Fruit fly (Drosophila melanogaster) whole organism, pupa: Measurements from ENCODE around the gene CG31867.

Experiments used
- CG10348 ChIP-seq: fragments of 200-800 bp; sonication (Bioruptor generic); IDR thresholded peaks from 2 replicates; pipeline ENCODE4 v1.3.6; 2022; ENCODE audit warnings: missing biosample characterization, missing genetic modification characterization
- CG12605 ChIP-seq: fragments of 200-800 bp; sonication (Bioruptor generic); IDR thresholded peaks from 2 replicates; pipeline ENCODE4 v1.3.6; 2022; ENCODE audit warnings: missing biosample characterization, missing genetic modification characterization
- CG13204 ChIP-seq: fragments of 200-800 bp; sonication (Bioruptor generic); optimal IDR thresholded peaks from 2 replicates; lab custom pipeline; 2018; ENCODE audit warnings: missing biosample characterization, mild to moderate bottlenecking, missing genetic modification characterization, moderate library complexity
- CG14655 ChIP-seq: fragments of 200-800 bp; sonication (Bioruptor generic); optimal IDR thresholded peaks from 3 replicates; lab custom pipeline; 2017; ENCODE audit warnings: mild to moderate bottlenecking, missing biosample characterization, missing genetic modification reagents, missing genetic modification characterization
- CG15710 ChIP-seq: fragments of 200-800 bp; sonication (Bioruptor generic); optimal IDR thresholded peaks from 2 replicates; lab custom pipeline; 2018; ENCODE audit warnings: missing biosample characterization, mild to moderate bottlenecking, missing genetic modification characterization, moderate library complexity
- CG17806 ChIP-seq: fragments of 200-800 bp; sonication (Bioruptor generic); optimal IDR thresholded peaks from 2 replicates; lab custom pipeline; 2018; ENCODE audit warnings: missing biosample characterization, mild to moderate bottlenecking, missing genetic modification characterization, moderate library complexity
- CG32121 ChIP-seq: fragments of 200-800 bp; sonication (Bioruptor generic); IDR thresholded peaks from 2 replicates; pipeline ENCODE4 v1.3.6; 2022; ENCODE audit warnings: missing biosample characterization, missing genetic modification characterization
- CG34367 ChIP-seq: fragments of 200-800 bp; sonication (Bioruptor generic); optimal IDR thresholded peaks from 2 replicates; lab custom pipeline; 2018; ENCODE audit warnings: missing biosample characterization, mild to moderate bottlenecking, missing genetic modification characterization
- CG4496 ChIP-seq: fragments of 200-800 bp; sonication (Bioruptor generic); IDR thresholded peaks from 3 replicates; pipeline ENCODE4 v1.3.6; 2022; ENCODE audit warnings: missing biosample characterization, missing genetic modification characterization
- CG8159 ChIP-seq: fragments of 200-800 bp; sonication (Bioruptor generic); optimal IDR thresholded peaks from 3 replicates; lab custom pipeline; 2018; ENCODE audit warnings: missing biosample characterization, mild to moderate bottlenecking, missing genetic modification characterization, moderate library complexity
- CG8301 ChIP-seq: fragments of 200-800 bp; sonication (Bioruptor generic); optimal IDR thresholded peaks from 2 replicates; lab custom pipeline; 2018; ENCODE audit warnings: missing biosample characterization, mild to moderate bottlenecking, missing genetic modification characterization
- CG9948 ChIP-seq: fragments of 200-800 bp; sonication (Bioruptor generic); optimal IDR thresholded peaks from 2 replicates; lab custom pipeline; 2018; ENCODE audit warnings: missing biosample characterization, mild to moderate bottlenecking, missing genetic modification characterization, moderate library complexity
- D1 ChIP-seq: fragments of 200-800 bp; sonication (Bioruptor generic); optimal IDR thresholded peaks from 2 replicates; lab custom pipeline; 2018; ENCODE audit warnings: missing biosample characterization, mild to moderate bottlenecking, missing genetic modification characterization, moderate library complexity
- EcR ChIP-seq: fragments of 200-800 bp; sonication (Bioruptor generic); optimal IDR thresholded peaks from 3 replicates; lab custom pipeline; 2019; ENCODE audit warnings: missing biosample characterization, missing genetic modification characterization, mild to moderate bottlenecking, moderate library complexity, missing genetic modification reagents
- Ets98B ChIP-seq: fragments of 200-800 bp; sonication (Bioruptor generic); IDR thresholded peaks from 2 replicates; pipeline ENCODE4 v1.3.6; 2022; ENCODE audit warnings: missing biosample characterization, missing genetic modification characterization
- Pif1A ChIP-seq: fragments of 200-800 bp; sonication (Bioruptor generic); optimal IDR thresholded peaks from 3 replicates; lab custom pipeline; 2016; ENCODE audit warnings: missing biosample characterization, missing genetic modification characterization
- Pif1B ChIP-seq: fragments of 200-800 bp; sonication (Bioruptor generic); optimal IDR thresholded peaks from 3 replicates; lab custom pipeline; 2016; ENCODE audit warnings: missing biosample characterization, missing genetic modification characterization
- Snoo ChIP-seq: fragments of 200-800 bp; sonication (Bioruptor generic); optimal IDR thresholded peaks from 3 replicates; lab custom pipeline; 2017; ENCODE audit warnings: missing biosample characterization, mild to moderate bottlenecking, missing genetic modification characterization, inconsistent platforms
- fd96Ca ChIP-seq: fragments of 200-800 bp; sonication (Bioruptor generic); IDR thresholded peaks from 3 replicates; pipeline ENCODE4 v1.3.6; 2022; ENCODE audit warnings: missing biosample characterization, missing genetic modification characterization
- gl ChIP-seq: fragments of 200-800 bp; sonication (Bioruptor generic); optimal IDR thresholded peaks from 2 replicates; lab custom pipeline; 2018; ENCODE audit warnings: missing biosample characterization, mild to moderate bottlenecking, missing genetic modification characterization
- rn ChIP-seq: fragments of 200-800 bp; sonication (Bioruptor generic); IDR thresholded peaks from 2 replicates; pipeline ENCODE4 v1.3.6; 2022; ENCODE audit warnings: missing biosample characterization, missing genetic modification characterization

CG31867 gene

dm6 chr2L:11106562-11106962 lies 38.7 kb downstream of the CG31867 start, which contains the start of gene Reps:
Reps (minus strand) TSS chr2L:11106645.
- TF ChIP-seq CG14655 (GFP tag; lab: Kevin White, UChicago) (peak; percentile 98), Pif1A (GFP tag; lab: Kevin White, UChicago) (peak; percentile 97), CG34367 (tag; lab: Kevin White, UChicago) (peak; percentile 98), D1 (tag; lab: Kevin White, UChicago) (no peak), CG9948 (tag; lab: Kevin White, UChicago) (peak; percentile 98), gl (tag; lab: Kevin White, UChicago) (peak; percentile 92), rn (GFP tag; lab: Robert Waterston, UW) (peak; percentile 98), CG17806 (tag; lab: Kevin White, UChicago) (peak; percentile 98), CG15710 (tag; lab: Kevin White, UChicago) (peak; percentile 98), CG13204 (GFP tag; lab: Kevin White, UChicago) (no peak), CG32121 (GFP tag; lab: Robert Waterston, UW) (peak; percentile 98), Ets98B (peak; percentile 98), CG8301 (tag; lab: Kevin White, UChicago) (peak; percentile 97), fd96Ca (GFP tag; lab: Robert Waterston, UW) (peak; percentile 99), CG8159 (tag; lab: Kevin White, UChicago) (peak; percentile 98), CG12605 (GFP tag; lab: Robert Waterston, UW) (peak; percentile 96), EcR (GFP tag; lab: Kevin White, UChicago) (peak; percentile 51), CG4496 (GFP tag; lab: Robert Waterston, UW) (peak; percentile 99), Snoo (tag; lab: Kevin White, UChicago) (peak; percentile 98), Pif1B (GFP tag; lab: Kevin White, UChicago) (peak; percentile 96), CG10348 (peak; percentile 96)

dm6 chr2L:11105320-11105719 lies 39.9 kb downstream of the CG31867 start:
- no peak for TF ChIP-seq CG14655 (GFP tag; lab: Kevin White, UChicago)
- TF ChIP-seq EcR (GFP tag; lab: Kevin White, UChicago) = no peak
- no peak for TF ChIP-seq CG10348
- no peak for TF ChIP-seq CG32121 (GFP tag; lab: Robert Waterston, UW)
- 0 out of 3 replicates have a peak, but pooled peaks have one; percentile 35 for TF ChIP-seq fd96Ca (GFP tag; lab: Robert Waterston, UW)
- TF ChIP-seq CG13204 (GFP tag; lab: Kevin White, UChicago) = no peak

dm6 chr2L:11100516-11101061 lies 44.6 kb downstream of the CG31867 start, which contains the start of gene Ge-1:
Ge-1 (minus strand) TSS chr2L:11100888.
- TF ChIP-seq CG14655 (GFP tag; lab: Kevin White, UChicago) = no peak
- peak; percentile 2 for TF ChIP-seq gl (tag; lab: Kevin White, UChicago)
- TF ChIP-seq, all 21 proteins: peak for 1
